Worm (Caenorhabditis elegans): ENCODE data around the gene W03F9.4.
A peak's percentile ranks its signal among the peaks of the same experiment; 100 is the strongest.

W03F9.4 gene

DNA sequence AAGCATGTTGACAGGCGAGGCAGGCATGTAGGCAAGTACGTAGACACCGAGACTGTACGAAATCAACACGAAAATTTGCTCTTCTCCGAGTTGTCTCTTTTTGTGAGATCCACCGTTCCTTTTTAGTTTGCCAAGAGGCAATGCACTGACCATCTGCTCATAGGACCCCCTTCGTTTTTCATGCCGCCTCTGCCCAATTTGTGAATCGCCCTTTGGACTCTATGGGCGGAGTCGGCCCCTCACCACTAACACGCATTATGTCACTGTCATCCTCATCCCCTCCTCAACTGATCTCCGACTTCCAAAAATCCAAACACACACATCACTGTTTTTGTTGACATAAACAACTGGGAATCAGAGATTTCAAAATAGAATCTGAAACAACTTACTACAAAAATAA lies 2.7 kb upstream of the W03F9.4 start:
- TF ChIP-seq unc-86 (tag; optimal IDR thresholded peaks at IDR 0.05) (no peak), tbx-7 (tag; optimal IDR thresholded peaks at IDR 0.05) (no peak), ceh-22 (tag; optimal IDR thresholded peaks at IDR 0.05) (no peak), ref-2 (tag; optimal IDR thresholded peaks at IDR 0.05) (peak; percentile 43)

DNA sequence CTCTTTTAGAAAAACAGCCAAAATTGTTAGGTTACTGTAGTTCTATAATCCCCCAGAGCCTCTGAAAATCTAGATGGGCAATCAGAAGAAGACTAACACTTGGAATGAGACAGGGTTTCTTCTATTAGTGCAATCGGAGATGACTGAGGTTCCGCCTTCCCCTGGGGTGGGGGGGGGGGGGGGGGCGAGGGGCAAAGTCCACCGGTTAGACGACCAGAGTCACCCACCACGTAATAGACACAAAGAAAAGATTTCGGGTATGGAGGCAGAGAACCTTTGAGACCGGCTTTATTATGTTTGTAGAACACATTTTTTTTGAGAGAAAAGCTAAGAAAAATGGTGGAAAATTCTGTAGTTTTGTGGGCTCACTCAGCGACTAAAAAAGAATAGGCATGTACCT lies 968 bp upstream of the W03F9.4 start:
- no peak for TF ChIP-seq lim-6 (tag; optimal IDR thresholded peaks at IDR 0.05)
- no peak for TF ChIP-seq zip-5 (tag; optimal IDR thresholded peaks at IDR 0.05)

DNA sequence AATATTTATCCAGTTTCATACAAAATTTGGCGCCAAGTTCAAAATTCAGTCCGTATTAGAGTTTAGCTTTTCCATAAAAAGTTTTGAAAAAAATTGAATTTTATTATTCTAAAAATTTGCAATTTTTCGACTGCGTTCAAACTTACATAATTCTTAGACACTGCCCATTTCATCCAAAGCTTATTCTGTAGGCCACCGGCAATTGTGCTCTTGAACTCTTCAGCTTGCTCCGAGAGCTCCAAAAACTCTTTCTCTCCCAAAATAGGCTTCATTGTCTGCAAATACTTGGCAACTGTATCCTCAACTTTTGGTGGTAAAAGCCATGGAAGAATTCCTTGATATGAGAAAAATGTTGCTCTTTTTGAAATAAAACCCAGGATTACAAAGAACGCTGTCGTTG lies 1.1 kb downstream of the W03F9.4 start:
- TF ChIP-seq elt-4 (tag; optimal IDR thresholded peaks at IDR 0.05) (no peak), F13H6.1 (tag; optimal IDR thresholded peaks at IDR 0.05) (no peak), hlh-13 (GFP tag; optimal IDR thresholded peaks at IDR 0.05) (no peak), fax-1 (tag; optimal IDR thresholded peaks at IDR 0.05) (no peak), ceh-6 (GFP tag; optimal IDR thresholded peaks at IDR 0.05) (no peak), gmeb-2 (tag; optimal IDR thresholded peaks at IDR 0.05) (no peak), nfya-1 (tag; optimal IDR thresholded peaks at IDR 0.05) (no peak), ceh-2 (tag; optimal IDR thresholded peaks at IDR 0.05) (no peak), hlh-15 (tag; optimal IDR thresholded peaks at IDR 0.05) (no peak), hlh-8 (tag; optimal IDR thresholded peaks at IDR 0.05) (no peak), unc-86 (tag; optimal IDR thresholded peaks at IDR 0.05) (no peak), ahr-1 (tag; optimal IDR thresholded peaks at IDR 0.05) (no peak), pqm-1 (tag; optimal IDR thresholded peaks at IDR 0.05) (no peak), unc-55 (GFP tag; optimal IDR thresholded peaks at IDR 0.05) (no peak), hlh-30 (tag; optimal IDR thresholded peaks at IDR 0.05; ENCODE audit: insufficient read depth) (no peak)

DNA sequence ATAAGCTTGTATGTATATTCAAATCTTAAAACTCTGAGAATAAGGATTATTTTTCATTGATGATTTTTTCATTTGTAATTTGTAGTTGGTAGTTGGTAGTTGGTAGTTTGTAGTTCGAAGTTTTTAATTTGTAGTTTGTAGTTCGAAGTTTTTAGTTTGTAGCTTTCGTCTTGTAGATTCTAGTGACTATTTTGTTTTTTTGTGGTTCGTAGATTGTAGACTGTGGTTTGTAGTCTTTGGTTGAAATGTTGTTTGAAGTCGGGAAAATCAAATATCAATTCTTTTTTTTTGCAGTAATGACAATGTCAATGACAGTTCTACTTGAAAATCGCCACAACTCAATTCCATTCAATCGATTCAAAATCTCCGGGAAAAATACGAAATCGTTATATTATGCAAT lies 5.5 kb downstream of the W03F9.4 start:
- TF ChIP-seq tbx-7 (tag; optimal IDR thresholded peaks at IDR 0.05) (no peak), sdc-2 (tag; optimal IDR thresholded peaks at IDR 0.05) (no peak), hlh-8 (tag; optimal IDR thresholded peaks at IDR 0.05) (no peak), fkh-6 (tag; optimal IDR thresholded peaks at IDR 0.05) (no peak), K09A11.1 (tag; optimal IDR thresholded peaks at IDR 0.05; ENCODE audit: insufficient read depth) (no peak)

DNA sequence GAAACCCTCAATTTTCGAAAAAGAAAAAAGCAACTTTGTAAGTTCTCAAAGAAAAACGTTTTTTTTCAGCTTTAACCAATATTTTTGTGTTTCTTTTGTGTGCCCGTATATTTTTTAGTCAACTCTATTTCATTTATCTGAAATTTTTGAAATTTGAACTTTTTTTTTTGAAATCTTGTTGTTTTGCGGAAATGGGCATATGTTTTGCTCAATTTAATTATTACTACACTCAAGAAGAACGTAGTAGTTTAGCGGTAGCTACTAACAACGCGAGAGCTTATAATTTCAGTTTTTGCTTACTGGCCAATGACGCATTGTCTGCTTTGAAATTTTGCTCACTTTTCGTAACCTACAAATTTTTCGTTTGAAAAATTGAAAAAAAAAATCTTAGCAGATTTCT lies 6.4 kb downstream of the W03F9.4 start, which contains the start of gene srh-82:
Gene srh-82, plus strand, starts transcription at position 301 of the 400 bp plus-strand sequence.
- TF ChIP-seq Y22D7AL.16 (tag; optimal IDR thresholded peaks at IDR 0.05) (no peak), nhr-11 (tag; optimal IDR thresholded peaks at IDR 0.05) (no peak), C08G9.2 (tag; optimal IDR thresholded peaks at IDR 0.05) (no peak), ceh-45 (GFP tag; IDR thresholded peaks at IDR 0.05) (no peak), F13H6.1 (tag; optimal IDR thresholded peaks at IDR 0.05) (no peak)

- TF ChIP-seq ceh-45 (GFP tag; IDR thresholded peaks at IDR 0.05), result no peak
- TF ChIP-seq elt-4 (tag; optimal IDR thresholded peaks at IDR 0.05), result no peak
- TF ChIP-seq lim-6 (tag; optimal IDR thresholded peaks at IDR 0.05), result no peak
- no peak for TF ChIP-seq ttx-3 (tag; optimal IDR thresholded peaks at IDR 0.05)
- TF ChIP-seq che-1 (tag; optimal IDR thresholded peaks at IDR 0.05), result no peak
- no peak for TF ChIP-seq ref-2 (tag; optimal IDR thresholded peaks at IDR 0.05)
- no peak for TF ChIP-seq ceh-9 (tag; optimal IDR thresholded peaks at IDR 0.05)
- TF ChIP-seq pros-1 (tag; optimal IDR thresholded peaks at IDR 0.05), result no peak
- no peak for TF ChIP-seq ceh-48 (tag; optimal IDR thresholded peaks at IDR 0.05)
These were observed 9.9 kb downstream of the W03F9.4 start, which contains the start of gene W03F9.11 for ce11 chrV:141257-141656. Gene W03F9.11 (minus strand): TSS chrV:141357.

ce11 chrV:138592-138991 lies 12.6 kb downstream of the W03F9.4 start, which contains the start of gene W03F9.9:
Gene W03F9.9 (plus strand): TSS chrV:138892.
- no peak for TF ChIP-seq tbx-2 (tag; optimal IDR thresholded peaks at IDR 0.05)
- no peak for TF ChIP-seq Y22D7AL.16 (tag; optimal IDR thresholded peaks at IDR 0.05)

Data from whole organism, late embryonic.